Worm (Caenorhabditis elegans) whole organism, L3 larva: ENCODE data around the gene Y116A8C.27.

Experiments
- R02D3.7 ChIP-seq: fragments of 150-350 bp; optimal IDR thresholded peaks from 2 replicates; lab custom pipeline; 2014; ENCODE audit warnings: missing biosample characterization, missing genetic modification characterization
- ZK546.5 ChIP-seq: sonication (generic microtip); optimal IDR thresholded peaks from 2 replicates; lab custom pipeline; 2017; ENCODE audit warnings: missing biosample characterization, missing genetic modification characterization
- aly-2 ChIP-seq: fragments of 150-350 bp; optimal IDR thresholded peaks from 2 replicates; lab custom pipeline; 2014; ENCODE audit warnings: missing biosample characterization, missing genetic modification characterization
- ama-1 ChIP-seq: fragments of 150-350 bp; optimal IDR thresholded peaks from 2 replicates; lab custom pipeline; 2018
- ceh-28 ChIP-seq: fragments of 150-350 bp; optimal IDR thresholded peaks from 2 replicates; lab custom pipeline; 2014; ENCODE audit warnings: missing biosample characterization, missing genetic modification reagents, missing genetic modification characterization
- ceh-82 ChIP-seq: fragments of 150-350 bp; optimal IDR thresholded peaks from 2 replicates; lab custom pipeline; 2014; ENCODE audit warnings: missing biosample characterization, missing genetic modification characterization
- ceh-9 ChIP-seq: sonication (generic microtip); optimal IDR thresholded peaks from 2 replicates; lab custom pipeline; 2018; ENCODE audit warnings: missing biosample characterization, missing genetic modification characterization
- egl-5 ChIP-seq: fragments of 150-350 bp; optimal IDR thresholded peaks from 2 replicates; lab custom pipeline; 2017; ENCODE audit warnings: missing biosample characterization, missing genetic modification reagents, missing genetic modification characterization, inconsistent platforms
- elt-2 ChIP-seq: sonication (generic microtip); optimal IDR thresholded peaks from 2 replicates; lab custom pipeline; 2016; ENCODE audit warnings: missing genetic modification reagents, mild to moderate bottlenecking, missing genetic modification characterization, missing compliant biosample characterization
- elt-3 ChIP-seq, 3 experiments: fragments of 150-350 bp in 1 of 3; sonication (generic microtip) in 2 of 3; optimal IDR thresholded peaks; 2 replicates in 2 of 3; 4 replicates in 1 of 3; lab custom pipeline; 2014 to 2017; ENCODE audit warnings: missing biosample characterization in 3 of 3, missing genetic modification characterization in 3 of 3
- fkh-10 ChIP-seq: sonication (generic microtip); optimal IDR thresholded peaks from 2 replicates; lab custom pipeline; 2017; ENCODE audit warnings: missing biosample characterization, missing genetic modification reagents, missing genetic modification characterization
- fkh-2 ChIP-seq: fragments of 150-350 bp; optimal IDR thresholded peaks from 2 replicates; lab custom pipeline; 2014; ENCODE audit warnings: missing biosample characterization, missing genetic modification reagents, missing genetic modification characterization
- fos-1 ChIP-seq: fragments of 150-350 bp; optimal IDR thresholded peaks from 2 replicates; lab custom pipeline; 2014; ENCODE audit warnings: missing biosample characterization, missing genetic modification characterization
- hmg-11 ChIP-seq: sonication (generic microtip); optimal IDR thresholded peaks from 2 replicates; lab custom pipeline; 2016; ENCODE audit warnings: missing genetic modification characterization, missing compliant biosample characterization
- jun-1 ChIP-seq: fragments of 150-350 bp; optimal IDR thresholded peaks from 2 replicates; lab custom pipeline; 2014; ENCODE audit warnings: missing biosample characterization, missing genetic modification reagents, missing genetic modification characterization
- lin-15B ChIP-seq: fragments of 150-350 bp; optimal IDR thresholded peaks from 2 replicates; lab custom pipeline; 2014; ENCODE audit warnings: missing biosample characterization, missing genetic modification characterization
- lin-39 ChIP-seq: fragments of 150-350 bp; optimal IDR thresholded peaks from 2 replicates; lab custom pipeline; 2018; ENCODE audit warnings: missing biosample characterization, missing genetic modification reagents, missing genetic modification characterization
- lsy-12 ChIP-seq: sonication (generic microtip); optimal IDR thresholded peaks from 2 replicates; lab custom pipeline; 2016; ENCODE audit warnings: mild to moderate bottlenecking, missing genetic modification characterization, missing compliant biosample characterization
- mdl-1 ChIP-seq: fragments of 150-350 bp; optimal IDR thresholded peaks from 2 replicates; lab custom pipeline; 2014; ENCODE audit warnings: missing biosample characterization, missing genetic modification characterization
- mml-1 ChIP-seq: fragments of 150-350 bp; sonication (generic microtip); optimal IDR thresholded peaks from 3 replicates; lab custom pipeline; 2014; ENCODE audit warnings: missing biosample characterization, missing genetic modification characterization
- nfya-1 ChIP-seq: sonication (generic microtip); optimal IDR thresholded peaks from 2 replicates; lab custom pipeline; 2017; ENCODE audit warnings: missing genetic modification characterization, mild to moderate bottlenecking, missing compliant biosample characterization, antibody characterized with exemption, moderate library complexity; ENCODE audit not compliant: insufficient read depth
- nhr-11 ChIP-seq: fragments of 150-350 bp; optimal IDR thresholded peaks from 2 replicates; lab custom pipeline; 2014; ENCODE audit warnings: missing biosample characterization, missing genetic modification characterization
- nhr-12 ChIP-seq: fragments of 150-350 bp; optimal IDR thresholded peaks from 2 replicates; lab custom pipeline; 2014; ENCODE audit warnings: missing biosample characterization, missing genetic modification characterization
- nhr-43 ChIP-seq: sonication (generic microtip); optimal IDR thresholded peaks from 2 replicates; lab custom pipeline; 2016; ENCODE audit warnings: mild to moderate bottlenecking, missing genetic modification characterization, missing compliant biosample characterization; ENCODE audit not compliant: poor library complexity, severe bottlenecking
- nhr-67 ChIP-seq: fragments of 150-350 bp; optimal IDR thresholded peaks from 2 replicates; lab custom pipeline; 2014; ENCODE audit warnings: missing biosample characterization, missing genetic modification characterization
- nhr-76 ChIP-seq: fragments of 150-350 bp; sonication (generic microtip); optimal IDR thresholded peaks from 5 replicates; lab custom pipeline; 2014; ENCODE audit warnings: missing biosample characterization, missing genetic modification characterization
- nhr-77 ChIP-seq: fragments of 150-350 bp; optimal IDR thresholded peaks from 2 replicates; lab custom pipeline; 2014; ENCODE audit warnings: missing biosample characterization, missing genetic modification characterization
- pha-4 ChIP-seq: fragments of 150-350 bp; optimal IDR thresholded peaks from 2 replicates; lab custom pipeline; 2014; ENCODE audit warnings: missing biosample characterization, missing genetic modification reagents, missing genetic modification characterization
- pqm-1 ChIP-seq: fragments of 150-350 bp; optimal IDR thresholded peaks from 2 replicates; lab custom pipeline; 2017; ENCODE audit warnings: missing biosample characterization, missing genetic modification characterization, inconsistent platforms
- sea-2 ChIP-seq: fragments of 150-350 bp; sonication (generic microtip); optimal IDR thresholded peaks from 4 replicates; lab custom pipeline; 2014; ENCODE audit warnings: missing biosample characterization, missing genetic modification reagents, missing genetic modification characterization
- skn-1 ChIP-seq: fragments of 150-350 bp; optimal IDR thresholded peaks from 2 replicates; lab custom pipeline; 2014; ENCODE audit warnings: missing biosample characterization, missing genetic modification characterization
- snpc-4 ChIP-seq: fragments of 150-350 bp; optimal IDR thresholded peaks from 2 replicates; lab custom pipeline; 2014; ENCODE audit warnings: missing biosample characterization, missing genetic modification characterization
- tbx-2 ChIP-seq: sonication (generic microtip); optimal IDR thresholded peaks from 2 replicates; lab custom pipeline; 2016; ENCODE audit warnings: mild to moderate bottlenecking, missing genetic modification characterization, missing compliant biosample characterization
- unc-39 ChIP-seq: sonication (generic microtip); optimal IDR thresholded peaks from 4 replicates; lab custom pipeline; 2017; ENCODE audit warnings: missing biosample characterization, missing genetic modification characterization

Gene Y116A8C.27

DNA sequence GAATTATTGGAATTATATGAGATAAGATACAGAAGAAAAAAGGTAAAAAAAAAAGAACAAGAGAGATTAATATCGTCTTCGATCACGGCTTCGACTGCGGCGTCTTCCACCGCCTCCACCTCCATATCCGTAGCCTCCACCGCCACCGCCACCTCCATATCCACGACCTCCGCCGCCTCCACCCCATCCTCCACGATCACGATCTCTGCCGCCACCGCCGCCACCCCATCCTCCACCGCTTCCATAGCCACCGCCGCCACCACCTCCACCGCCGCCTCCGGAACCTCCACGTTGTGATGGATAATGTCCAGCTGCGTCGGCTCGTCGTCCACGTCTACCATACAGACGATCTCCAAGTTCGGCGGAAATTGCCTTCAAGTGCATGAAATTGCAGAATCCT is 20.8 kb upstream of the Y116A8C.27 start:
- no peak for TF ChIP-seq lin-15B (tag; lab: Kevin White, UChicago)
- TF ChIP-seq hmg-11 (tag; lab: Kevin White, UChicago) = no peak
- TF ChIP-seq unc-39 (tag; lab: Kevin White, UChicago) = no peak
- TF ChIP-seq nfya-1 (tag; lab: Kevin White, UChicago) = no peak
- TF ChIP-seq ama-1 (lab: Kevin White, UChicago) = no peak
- TF ChIP-seq nhr-77 (tag; lab: Kevin White, UChicago) = no peak
- TF ChIP-seq snpc-4 (tag; lab: Kevin White, UChicago) = no peak
- TF ChIP-seq lin-39 (tag; lab: Kevin White, UChicago) = no peak
- TF ChIP-seq elt-3 (tag; optimal IDR thresholded peaks at IDR 0.05; lab: Kevin White, UChicago) = no peak
- TF ChIP-seq nhr-11 (tag; lab: Kevin White, UChicago) = no peak
- no peak for TF ChIP-seq ceh-82 (tag; lab: Kevin White, UChicago)
- no peak for TF ChIP-seq nhr-76 (tag; lab: Kevin White, UChicago)

DNA sequence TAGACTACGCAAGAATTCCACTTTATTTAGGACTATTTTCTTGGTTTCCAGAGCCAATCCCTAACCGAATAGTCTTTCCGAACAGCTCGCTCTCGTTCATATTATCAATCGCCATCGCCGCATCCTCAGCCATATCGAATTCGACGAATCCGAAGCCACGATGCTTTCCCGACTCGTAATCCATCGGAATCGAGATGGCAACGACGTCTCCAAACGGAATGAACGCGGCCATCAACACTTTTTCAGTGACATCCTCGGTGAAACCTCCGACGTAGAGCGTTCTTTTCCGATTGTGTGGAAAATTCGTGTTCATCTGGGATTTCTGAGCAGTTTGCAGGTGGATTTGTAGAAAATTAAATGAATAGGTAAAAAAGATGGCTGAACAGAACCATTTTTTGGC is 20.3 kb upstream of the Y116A8C.27 start, which contains the start of gene cyn-13:
Gene cyn-13 (minus strand): TSS at position 313 of the 400 bp plus-strand sequence.
- TF ChIP-seq pqm-1 (tag; lab: Kevin White, UChicago) (no peak), aly-2 (tag; lab: Kevin White, UChicago) (no peak), jun-1 (tag; lab: Kevin White, UChicago) (no peak), mdl-1 (tag; lab: Kevin White, UChicago) (no peak)

DNA sequence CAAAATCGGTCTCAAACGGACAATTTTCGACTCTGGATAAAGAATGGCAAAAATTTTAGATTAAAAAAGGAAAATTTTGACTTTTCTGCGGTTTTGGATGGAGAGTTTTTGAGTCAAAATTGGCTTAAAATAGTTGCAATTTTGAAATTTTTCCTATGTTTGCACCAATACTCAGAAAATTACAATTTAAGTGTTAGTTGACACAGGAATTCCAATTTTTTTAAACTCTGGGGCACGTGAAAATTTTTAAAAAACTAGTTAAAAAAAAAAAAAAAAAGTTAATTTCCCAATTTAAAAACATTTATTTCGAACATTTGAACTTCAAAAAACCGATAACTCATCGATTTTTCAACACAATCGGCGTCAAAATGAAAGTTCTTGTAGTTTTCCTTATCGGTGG is 15.7 kb upstream of the Y116A8C.27 start, which contains the start of gene Y116A8C.33:
Gene Y116A8C.33 (plus strand): TSS at position 301 of the 400 bp plus-strand sequence.
- TF ChIP-seq fkh-10 (GFP tag; lab: Kevin White, UChicago) (no peak), skn-1 (tag; lab: Kevin White, UChicago) (no peak), nhr-43 (tag; lab: Kevin White, UChicago) (no peak), ZK546.5 (tag; lab: Kevin White, UChicago) (no peak), egl-5 (tag; lab: Kevin White, UChicago) (no peak), snpc-4 (tag; lab: Kevin White, UChicago) (no peak), ceh-82 (tag; lab: Kevin White, UChicago) (no peak), lin-39 (tag; lab: Kevin White, UChicago) (no peak), nhr-76 (tag; lab: Kevin White, UChicago) (no peak), ceh-28 (no peak), R02D3.7 (tag; lab: Kevin White, UChicago) (no peak), elt-3 (tag; optimal IDR thresholded peaks at IDR 0.05; lab: Kevin White, UChicago) (no peak), lsy-12 (no peak), elt-2 (tag; lab: Kevin White, UChicago) (no peak), tbx-2 (tag; lab: Kevin White, UChicago) (no peak), pha-4 (tag; lab: Kevin White, UChicago) (no peak), ama-1 (lab: Kevin White, UChicago) (no peak), ceh-9 (tag; lab: Kevin White, UChicago) (no peak), aly-2 (tag; lab: Kevin White, UChicago) (no peak)

DNA sequence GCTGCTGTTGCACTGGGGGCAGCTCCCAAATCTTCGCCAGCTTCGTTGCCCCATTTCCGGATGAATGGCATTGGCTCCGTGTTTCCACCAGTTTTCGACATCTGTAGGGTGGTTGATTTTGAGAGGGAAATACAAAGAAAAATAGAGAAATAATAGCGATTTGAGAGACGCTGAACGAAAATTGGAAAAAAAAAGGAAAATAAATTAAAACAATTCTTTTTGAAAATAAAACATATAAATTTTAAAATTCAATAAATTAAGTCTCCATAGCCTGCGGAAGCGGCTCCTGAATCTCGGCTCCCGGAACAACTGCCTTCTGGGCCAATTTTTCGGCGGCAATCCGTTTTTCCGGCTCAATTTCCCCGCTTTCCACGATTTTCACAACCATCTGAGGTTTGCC is 14.8 kb upstream of the Y116A8C.27 start, which contains the start of gene sfa-1:
Gene sfa-1 (minus strand): TSS at position 101 of the 400 bp plus-strand sequence.
- TF ChIP-seq ceh-9 (tag; lab: Kevin White, UChicago) (no peak), nfya-1 (tag; lab: Kevin White, UChicago) (no peak), fos-1 (tag; lab: Kevin White, UChicago) (no peak), nhr-12 (tag; lab: Kevin White, UChicago) (no peak), nhr-76 (tag; lab: Kevin White, UChicago) (no peak), sea-2 (GFP tag; lab: Kevin White, UChicago) (no peak), skn-1 (tag; lab: Kevin White, UChicago) (no peak), lin-15B (tag; lab: Kevin White, UChicago) (no peak), mml-1 (tag; lab: Kevin White, UChicago) (no peak)

DNA sequence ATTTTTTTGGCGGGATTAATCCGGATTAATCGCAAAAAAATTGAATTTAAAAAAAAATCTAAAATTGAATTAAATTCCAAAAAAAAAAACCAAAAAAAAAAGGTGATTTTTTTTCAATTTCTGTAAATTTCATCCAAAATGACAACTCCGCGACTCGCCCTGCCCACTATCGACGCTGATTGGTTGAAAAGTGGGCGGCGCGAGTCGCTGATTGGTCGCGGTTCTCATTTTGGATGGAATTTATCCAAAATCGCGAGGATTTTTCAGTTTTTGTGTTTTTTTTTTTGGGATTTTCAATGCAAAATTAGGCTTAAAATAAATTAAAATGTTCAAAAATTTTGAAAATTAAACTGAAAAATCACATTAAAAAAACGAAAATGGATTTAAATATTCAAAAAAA is 13.4 kb upstream of the Y116A8C.27 start:
- peak; percentile 91 for TF ChIP-seq nfya-1 (tag; lab: Kevin White, UChicago)
- TF ChIP-seq fos-1 (tag; lab: Kevin White, UChicago) = no peak
- no peak for TF ChIP-seq fkh-2 (tag; lab: Kevin White, UChicago)
- TF ChIP-seq lsy-12 = no peak
- TF ChIP-seq nhr-67 = no peak
